Worm (Caenorhabditis elegans) whole organism, L4 larva: ENCODE results near the gene rml-3.

Experiments used
- F10B5.3 ChIP-seq: sonication (generic microtip); optimal IDR thresholded peaks from 2 replicates; lab custom pipeline; 2016; ENCODE audit warnings: mild to moderate bottlenecking, missing genetic modification characterization, missing compliant biosample characterization
- F49E8.2 ChIP-seq: sonication (generic microtip); optimal IDR thresholded peaks from 2 replicates; lab custom pipeline; 2016; ENCODE audit warnings: missing compliant biosample characterization, mild to moderate bottlenecking, missing genetic modification characterization, borderline replicate concordance
- T26A8.4 ChIP-seq: fragments of 200-800 bp; sonication (Bioruptor generic); IDR thresholded peaks from 2 replicates; pipeline ENCODE4 v1.3.6; 2022; ENCODE audit warnings: missing genetic modification characterization, missing compliant biosample characterization
- Y105C5A.15 ChIP-seq: fragments of 200-800 bp; sonication (Bioruptor generic); IDR thresholded peaks from 2 replicates; pipeline ENCODE4 v1.3.6; 2022; ENCODE audit warnings: missing genetic modification characterization, missing compliant biosample characterization
- ZK337.2 ChIP-seq: fragments of 200-800 bp; sonication (Bioruptor generic); IDR thresholded peaks from 2 replicates; pipeline ENCODE4 v1.3.6; 2022; ENCODE audit warnings: missing genetic modification reagents, missing genetic modification characterization, missing compliant biosample characterization
- aha-1 ChIP-seq: fragments of 150-350 bp; peaks from one replicate; lab custom pipeline; 2014; ENCODE audit warnings: missing biosample characterization, missing genetic modification characterization
- ceh-20 ChIP-seq: fragments of 200-800 bp; sonication (Bioruptor generic); IDR thresholded peaks from 2 replicates; pipeline ENCODE4 v1.3.6; 2022; ENCODE audit warnings: missing genetic modification reagents, missing genetic modification characterization, missing compliant biosample characterization
- ceh-62 ChIP-seq: sonication (generic microtip); optimal IDR thresholded peaks from 2 replicates; lab custom pipeline; 2017; ENCODE audit warnings: missing biosample characterization, missing genetic modification characterization
- ces-1 ChIP-seq: fragments of 150-350 bp; sonication (generic microtip); optimal IDR thresholded peaks from 4 replicates; lab custom pipeline; 2014; ENCODE audit warnings: missing biosample characterization, missing genetic modification reagents, missing genetic modification characterization
- cey-2 ChIP-seq: sonication (generic microtip); optimal IDR thresholded peaks from 3 replicates; lab custom pipeline; 2017; ENCODE audit warnings: missing genetic modification characterization, mild to moderate bottlenecking, missing compliant biosample characterization, antibody characterized with exemption, borderline replicate concordance; ENCODE audit not compliant: insufficient read depth
- daf-12 ChIP-seq: fragments of 150-350 bp; optimal IDR thresholded peaks from 2 replicates; lab custom pipeline; 2014; ENCODE audit warnings: missing biosample characterization, missing genetic modification reagents, missing genetic modification characterization
- daf-19 ChIP-seq: fragments of 200-800 bp; sonication (Bioruptor generic); conservative IDR thresholded peaks from 2 replicates; pipeline ENCODE4 v1.3.6; 2022; ENCODE audit warnings: missing genetic modification characterization, missing compliant biosample characterization
- daf-8 ChIP-seq: fragments of 200-800 bp; sonication (Bioruptor generic); IDR thresholded peaks from 2 replicates; pipeline ENCODE4 v1.3.6; 2022; ENCODE audit warnings: missing genetic modification characterization, missing compliant biosample characterization
- dmd-6 ChIP-seq: fragments of 200-800 bp; sonication (Bioruptor generic); IDR thresholded peaks from 2 replicates; pipeline ENCODE4 v1.3.6; 2022; ENCODE audit warnings: missing genetic modification reagents, missing genetic modification characterization, missing compliant biosample characterization
- dmd-9 ChIP-seq: fragments of 200-800 bp; sonication (Bioruptor generic); IDR thresholded peaks from 2 replicates; pipeline ENCODE4 v1.3.6; 2022; ENCODE audit warnings: missing genetic modification reagents, missing genetic modification characterization, missing compliant biosample characterization
- dpl-1 ChIP-seq: fragments of 150-350 bp; optimal IDR thresholded peaks from 2 replicates; lab custom pipeline; 2014; ENCODE audit warnings: missing biosample characterization, missing genetic modification reagents, missing genetic modification characterization
- duxl-1 ChIP-seq: sonication (generic microtip); optimal IDR thresholded peaks from 2 replicates; lab custom pipeline; 2016; ENCODE audit warnings: mild to moderate bottlenecking, missing genetic modification characterization, moderate library complexity, missing compliant biosample characterization; ENCODE audit not compliant: poor library complexity
- egl-27 ChIP-seq: sonication (generic microtip); optimal IDR thresholded peaks from 3 replicates; lab custom pipeline; 2017; ENCODE audit warnings: missing biosample characterization, missing genetic modification reagents, missing genetic modification characterization
- fos-1 ChIP-seq: fragments of 150-350 bp; optimal IDR thresholded peaks from 2 replicates; lab custom pipeline; 2014; ENCODE audit warnings: missing biosample characterization, missing genetic modification characterization
- gei-8 ChIP-seq: fragments of 200-800 bp; sonication (Bioruptor generic); optimal IDR thresholded peaks from 2 replicates; lab custom pipeline; 2018; ENCODE audit warnings: mild to moderate bottlenecking, missing genetic modification characterization, missing compliant biosample characterization
- hif-1 ChIP-seq, 2 experiments: sonication (generic microtip); optimal IDR thresholded peaks; 2 replicates each; lab custom pipeline; 2016 to 2017; ENCODE audit warnings: missing compliant biosample characterization in 2 of 2, missing genetic modification characterization in 2 of 2, missing genetic modification reagents in 2 of 2, missing genotype in 2 of 2, mild to moderate bottlenecking in 1 of 2
- hlh-11 ChIP-seq: fragments of 200-800 bp; sonication (Bioruptor generic); optimal IDR thresholded peaks from 2 replicates; lab custom pipeline; 2018; ENCODE audit warnings: mild to moderate bottlenecking, missing genetic modification characterization, missing compliant biosample characterization
- jun-1 ChIP-seq: fragments of 150-350 bp; optimal IDR thresholded peaks from 2 replicates; lab custom pipeline; 2014; ENCODE audit warnings: missing biosample characterization, missing genetic modification reagents, missing genetic modification characterization
- lim-7 ChIP-seq: fragments of 200-800 bp; sonication (Bioruptor generic); IDR thresholded peaks from 2 replicates; pipeline ENCODE4 v1.3.6; 2022; ENCODE audit warnings: missing genetic modification characterization, missing compliant biosample characterization
- lin-1 ChIP-seq: fragments of 200-800 bp; sonication (Bioruptor generic); IDR thresholded peaks from 2 replicates; pipeline ENCODE4 v1.3.6; 2022; ENCODE audit warnings: missing genetic modification reagents, missing genetic modification characterization, missing compliant biosample characterization
- lin-15B ChIP-seq: fragments of 150-350 bp; sonication (generic microtip); optimal IDR thresholded peaks from 3 replicates; lab custom pipeline; 2014; ENCODE audit warnings: missing biosample characterization, missing genetic modification characterization
- lin-29 ChIP-seq: fragments of 200-800 bp; sonication (Bioruptor generic); IDR thresholded peaks from 2 replicates; pipeline ENCODE4 v1.3.6; 2022; ENCODE audit warnings: missing genetic modification reagents, missing genetic modification characterization, missing compliant biosample characterization
- lin-38 ChIP-seq: fragments of 200-800 bp; sonication (Bioruptor generic); IDR thresholded peaks from 2 replicates; pipeline ENCODE4 v1.3.6; 2022; ENCODE audit warnings: missing genetic modification reagents, missing genetic modification characterization, missing compliant biosample characterization
- lin-39 ChIP-seq: fragments of 150-350 bp; optimal IDR thresholded peaks from 2 replicates; lab custom pipeline; 2014; ENCODE audit warnings: missing biosample characterization, missing genetic modification reagents, missing genetic modification characterization
- lir-3 ChIP-seq: sonication (generic microtip); optimal IDR thresholded peaks from 2 replicates; lab custom pipeline; 2016; ENCODE audit warnings: mild to moderate bottlenecking, missing genetic modification characterization, missing compliant biosample characterization
- lsy-2 ChIP-seq, 2 experiments: fragments of 150-350 bp in 1 of 2; sonication (generic microtip) in 1 of 2; optimal IDR thresholded peaks; 2 replicates each; lab custom pipeline; 2014 to 2017; ENCODE audit warnings: missing biosample characterization in 2 of 2, missing genetic modification characterization in 2 of 2
- madf-5 ChIP-seq, 2 experiments: fragments of 200-800 bp; sonication (Bioruptor generic); IDR thresholded peaks; 2 replicates each; pipeline ENCODE4 v1.3.6; 2022; ENCODE audit warnings: missing compliant biosample characterization in 2 of 2, missing genetic modification characterization in 2 of 2
- madf-9 ChIP-seq: fragments of 200-800 bp; sonication (Bioruptor generic); conservative IDR thresholded peaks from 2 replicates; pipeline ENCODE4 v1.3.6; 2022; ENCODE audit warnings: missing genetic modification reagents, missing genetic modification characterization, missing compliant biosample characterization
- mdl-1 ChIP-seq, 2 experiments: fragments of 150-350 bp in 1 of 2; sonication (generic microtip) in 1 of 2; optimal IDR thresholded peaks; 2 replicates each; lab custom pipeline; 2014 to 2017; ENCODE audit warnings: missing biosample characterization in 2 of 2, missing genetic modification characterization in 2 of 2
- nhr-10 ChIP-seq: fragments of 150-350 bp; optimal IDR thresholded peaks from 2 replicates; lab custom pipeline; 2014; ENCODE audit warnings: missing biosample characterization, missing genetic modification characterization
- nhr-102 ChIP-seq: sonication (generic microtip); optimal IDR thresholded peaks from 2 replicates; lab custom pipeline; 2016; ENCODE audit warnings: mild to moderate bottlenecking, missing genetic modification characterization, moderate library complexity, missing compliant biosample characterization
- nhr-11 ChIP-seq: fragments of 150-350 bp; optimal IDR thresholded peaks from 2 replicates; lab custom pipeline; 2014; ENCODE audit warnings: missing biosample characterization, missing genetic modification characterization
- nhr-237 ChIP-seq: sonication (generic microtip); optimal IDR thresholded peaks from 2 replicates; lab custom pipeline; 2017; ENCODE audit warnings: missing biosample characterization, missing genetic modification characterization
- nhr-25 ChIP-seq: sonication (generic microtip); optimal IDR thresholded peaks from 2 replicates; lab custom pipeline; 2017; ENCODE audit warnings: missing genetic modification characterization, mild to moderate bottlenecking, missing compliant biosample characterization, antibody characterized with exemption, moderate library complexity, borderline replicate concordance; ENCODE audit not compliant: insufficient read depth
- nhr-28 ChIP-seq: fragments of 150-350 bp; optimal IDR thresholded peaks from 2 replicates; lab custom pipeline; 2014; ENCODE audit warnings: missing biosample characterization, missing genetic modification characterization
- nhr-41 ChIP-seq: fragments of 200-800 bp; sonication (Bioruptor generic); IDR thresholded peaks from 2 replicates; pipeline ENCODE4 v1.3.6; 2022; ENCODE audit warnings: missing genetic modification reagents, missing genetic modification characterization, missing compliant biosample characterization
- nhr-48 ChIP-seq: sonication (generic microtip); optimal IDR thresholded peaks from 2 replicates; lab custom pipeline; 2016; ENCODE audit warnings: mild to moderate bottlenecking, missing genetic modification characterization, missing compliant biosample characterization
- pha-4 ChIP-seq, 2 experiments: fragments of 150-350 bp in 1 of 2; fragments of 200-800 bp in 1 of 2; sonication (Bioruptor generic) in 1 of 2; IDR thresholded peaks in 1 of 2; optimal IDR thresholded peaks in 1 of 2; 2 replicates each; pipeline versions ENCODE4 v1.3.6 to Lab custom; 2014 to 2022; ENCODE audit warnings: missing genetic modification characterization in 2 of 2, missing genetic modification reagents in 2 of 2, missing biosample characterization in 1 of 2, missing compliant biosample characterization in 1 of 2
- spr-1 ChIP-seq: sonication (generic microtip); optimal IDR thresholded peaks from 2 replicates; lab custom pipeline; 2016; ENCODE audit warnings: mild to moderate bottlenecking, missing genetic modification characterization, missing compliant biosample characterization
- tra-1 ChIP-seq: fragments of 200-800 bp; sonication (Bioruptor generic); IDR thresholded peaks from 2 replicates; pipeline ENCODE4 v1.3.6; 2022; ENCODE audit warnings: missing genetic modification reagents, missing genetic modification characterization, missing compliant biosample characterization
- zag-1 ChIP-seq: fragments of 150-350 bp; optimal IDR thresholded peaks from 2 replicates; lab custom pipeline; 2014; ENCODE audit warnings: missing biosample characterization, missing genetic modification characterization
- zfp-3 ChIP-seq: fragments of 200-800 bp; sonication (Bioruptor generic); conservative IDR thresholded peaks from 2 replicates; pipeline ENCODE4 v1.3.6; 2022; ENCODE audit warnings: missing genetic modification reagents, missing genetic modification characterization, missing compliant biosample characterization
- zip-2 ChIP-seq: fragments of 150-350 bp; optimal IDR thresholded peaks from 2 replicates; lab custom pipeline; 2014; ENCODE audit warnings: missing biosample characterization, missing genetic modification characterization
- ztf-7 ChIP-seq: fragments of 150-350 bp; optimal IDR thresholded peaks from 2 replicates; lab custom pipeline; 2014; ENCODE audit warnings: missing biosample characterization, missing genetic modification characterization

Gene rml-3

DNA sequence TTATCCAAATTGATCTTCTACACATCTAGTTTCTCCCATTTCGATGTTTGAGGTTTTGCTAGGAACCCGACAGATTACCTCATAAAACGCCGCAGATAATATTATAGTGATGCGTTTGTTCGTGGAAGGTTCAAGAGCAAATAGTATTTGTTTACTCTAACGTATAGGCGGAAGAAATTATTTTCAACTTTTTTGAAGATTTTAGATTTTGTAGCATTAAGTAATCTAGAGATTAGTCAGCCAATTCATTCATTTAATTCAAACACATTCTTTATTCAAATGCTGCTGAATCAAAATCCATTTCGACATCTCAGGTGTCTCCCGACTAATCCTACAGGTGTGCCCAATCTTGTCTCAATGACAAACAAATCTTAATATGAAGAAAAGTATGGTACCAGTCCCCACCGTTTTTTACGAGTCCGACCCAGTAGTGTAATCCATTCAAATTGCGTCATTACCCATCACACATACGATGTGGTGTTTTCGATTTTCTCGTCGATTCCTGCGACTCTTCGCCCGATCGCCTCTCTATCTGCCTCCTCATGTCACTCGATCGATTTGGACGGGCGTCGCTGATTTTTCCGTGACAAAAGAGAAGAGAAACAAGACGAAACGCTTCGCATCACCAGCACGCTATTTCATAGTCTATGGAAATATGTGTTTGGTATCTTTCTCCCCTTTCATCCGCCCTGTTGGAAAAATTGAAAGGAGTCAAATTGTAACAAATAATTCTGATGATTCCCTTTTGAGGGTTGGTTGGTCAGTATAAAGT, 15.2 kb upstream of the rml-3 start (continued):
- TF ChIP-seq F10B5.3 (tag; lab: Kevin White, UChicago) (no peak), ceh-20 (GFP tag; lab: Robert Waterston, UW) (no peak; the same call in none of the 2 replicates), egl-27 (no peak), spr-1 (tag; lab: Kevin White, UChicago) (peak; percentile 32), lim-7 (no peak), Y105C5A.15 (GFP tag; lab: Robert Waterston, UW) (no peak), lsy-2 (tag; optimal IDR thresholded peaks at IDR 0.05; lab: Kevin White, UChicago) (peak; percentile 1 to 46), zag-1 (tag; lab: Kevin White, UChicago) (no peak), cey-2 (tag; lab: Kevin White, UChicago) (no peak), mdl-1 (tag; optimal IDR thresholded peaks at IDR 0.05; lab: Kevin White, UChicago) (peak in 1 of 2 experiments; percentile 62), daf-8 (no peak), nhr-237 (no peak), T26A8.4 (GFP tag; lab: Robert Waterston, UW) (peak; percentile 85), zfp-3 (GFP tag; lab: Robert Waterston, UW) (peak; percentile 68), lir-3 (tag; lab: Kevin White, UChicago) (peak; percentile 23), daf-19 (GFP tag; lab: Robert Waterston, UW) (no peak), zip-2 (tag; lab: Kevin White, UChicago) (no peak), tra-1 (GFP tag; lab: Robert Waterston, UW) (peak; percentile 53; the same call in 1 of the 2 replicates), nhr-102 (peak; percentile 73), lin-15B (tag; lab: Kevin White, UChicago) (no peak), duxl-1 (tag; lab: Kevin White, UChicago) (peak; percentile 79), aha-1 (tag; lab: Kevin White, UChicago) (peak; percentile 95), pha-4 (GFP tag; IDR thresholded peaks at IDR 0.05; lab: Robert Waterston, UW) (no peak), pha-4 (tag; optimal IDR thresholded peaks at IDR 0.05; lab: Kevin White, UChicago) (no peak), nhr-25 (tag; lab: Kevin White, UChicago) (peak; percentile 54), lin-38 (GFP tag; lab: Robert Waterston, UW) (peak; percentile 25), lin-1 (GFP tag; lab: Robert Waterston, UW) (no peak), daf-12 (no peak), nhr-41 (GFP tag; lab: Robert Waterston, UW) (no peak), dmd-9 (GFP tag; lab: Robert Waterston, UW) (no peak), fos-1 (no peak), jun-1 (tag; lab: Kevin White, UChicago) (peak; percentile 25), lin-39 (tag; lab: Kevin White, UChicago) (no peak), gei-8 (GFP tag; lab: Kevin White, UChicago) (peak; percentile 61), ceh-62 (tag; lab: Kevin White, UChicago) (no peak), ztf-7 (tag; lab: Kevin White, UChicago) (peak; percentile 49), nhr-28 (tag; lab: Kevin White, UChicago) (peak; percentile 85), ces-1 (GFP tag; lab: Kevin White, UChicago) (no peak), F49E8.2 (tag; lab: Kevin White, UChicago) (no peak), hlh-11 (tag; lab: Kevin White, UChicago) (peak; percentile 86), ZK337.2 (GFP tag; lab: Robert Waterston, UW) (no peak; the same call in 1 of the 2 replicates), nhr-48 (tag; lab: Kevin White, UChicago) (peak; percentile 1), nhr-10 (tag; lab: Kevin White, UChicago) (peak; percentile 7), hif-1 (tag; optimal IDR thresholded peaks at IDR 0.05; lab: Kevin White, UChicago) (peak in 1 of 2 experiments; percentile 90), dpl-1 (GFP tag; lab: Kevin White, UChicago) (no peak), lin-29 (GFP tag; lab: Robert Waterston, UW) (no peak), nhr-11 (tag; lab: Kevin White, UChicago) (peak; percentile 48), madf-9 (0 out of 2 replicates have a peak, but pooled peaks have one; percentile 14), dmd-6 (GFP tag; lab: Robert Waterston, UW) (peak; percentile 62), madf-5 (GFP tag; IDR thresholded peaks at IDR 0.05; lab: Robert Waterston, UW) (no peak)
